Fruit fly (Drosophila melanogaster): ENCODE measurements around the gene Nelf-A.

Nelf-A gene

dm6 chr3R:21246492-21247061, 23.1 kb downstream of the Nelf-A start, which contains the start of gene ETHR (continued):
- TF ChIP-seq cwo (GFP tag; optimal IDR thresholded peaks at IDR 0.05), result peak; percentile 74
- peak; percentile 20 for TF ChIP-seq CG13296 (GFP tag; optimal IDR thresholded peaks at IDR 0.05)
- TF ChIP-seq CG11456 (GFP tag; IDR thresholded peaks at IDR 0.05), result peak; percentile 73; the same call in 2 of the 3 replicates
- TF ChIP-seq kah (GFP tag; optimal IDR thresholded peaks at IDR 0.05), result no peak
- no peak for TF ChIP-seq sqz (GFP tag; optimal IDR thresholded peaks at IDR 0.05)
- TF ChIP-seq Eip74EF (GFP tag; optimal IDR thresholded peaks at IDR 0.05), result peak in 1 of 2 experiments; percentile 15
- peak; percentile 47 for TF ChIP-seq CG10147 (GFP tag; optimal IDR thresholded peaks at IDR 0.05)
- peak; percentile 84; the same call in 2 of the 4 replicates for TF ChIP-seq chinmo (GFP tag; IDR thresholded peaks at IDR 0.05; ENCODE audit: partially characterized antibody)
- no peak for TF ChIP-seq CG12942 (GFP tag; optimal IDR thresholded peaks at IDR 0.05)
- TF ChIP-seq CG11560 (tag; IDR thresholded peaks at IDR 0.05), result no peak
- TF ChIP-seq CG2199 (GFP tag; IDR thresholded peaks at IDR 0.05), result no peak
- no peak for TF ChIP-seq luna (GFP tag; optimal IDR thresholded peaks at IDR 0.05)
- no peak for TF ChIP-seq disco-r (GFP tag; optimal IDR thresholded peaks at IDR 0.05)
- no peak for TF ChIP-seq da (GFP tag; optimal IDR thresholded peaks at IDR 0.05)
- TF ChIP-seq CG6683 (GFP tag; optimal IDR thresholded peaks at IDR 0.05), result peak; percentile 27
- no peak for TF ChIP-seq Poxn (GFP tag; IDR thresholded peaks at IDR 0.05)
- TF ChIP-seq CG14667 (GFP tag; IDR thresholded peaks at IDR 0.05), result no peak
- no peak for TF ChIP-seq gsb-n (tag; optimal IDR thresholded peaks at IDR 0.05)
- TF ChIP-seq CG2875 (GFP tag; optimal IDR thresholded peaks at IDR 0.05), result no peak
- TF ChIP-seq HmgZ (tag; optimal IDR thresholded peaks at IDR 0.05), result peak; percentile 65
- peak; percentile 41 for TF ChIP-seq CG7839 (tag; optimal IDR thresholded peaks at IDR 0.05)
- TF ChIP-seq gce (GFP tag; IDR thresholded peaks at IDR 0.05), result no peak
- TF ChIP-seq Dip2 (GFP tag; IDR thresholded peaks at IDR 0.05), result no peak
- peak; percentile 39 for TF ChIP-seq CG18619 (GFP tag; optimal IDR thresholded peaks at IDR 0.05)
- TF ChIP-seq jing (GFP tag; optimal IDR thresholded peaks at IDR 0.05), result no peak
- no peak for TF ChIP-seq emc (GFP tag; optimal IDR thresholded peaks at IDR 0.05)
- TF ChIP-seq dmrt99B (tag; optimal IDR thresholded peaks at IDR 0.05), result peak; percentile 17
- peak; percentile 22 for TF ChIP-seq CG1233 (GFP tag; optimal IDR thresholded peaks at IDR 0.05)
- peak; percentile 56 for TF ChIP-seq B-H2 (GFP tag; optimal IDR thresholded peaks at IDR 0.05)
- TF ChIP-seq Bteb2 (GFP tag; optimal IDR thresholded peaks at IDR 0.05), result no peak
- TF ChIP-seq crp (GFP tag; optimal IDR thresholded peaks at IDR 0.05), result no peak
- TF ChIP-seq Chrac-16 (GFP tag; optimal IDR thresholded peaks at IDR 0.05), result no peak
- TF ChIP-seq CG7786 (GFP tag; optimal IDR thresholded peaks at IDR 0.05), result no peak
- 0 out of 2 replicates have a peak, but pooled peaks have one; percentile 30 for TF ChIP-seq al (GFP tag; IDR thresholded peaks at IDR 0.05)
- no peak for TF ChIP-seq h (optimal IDR thresholded peaks at IDR 0.05)
- TF ChIP-seq CG4424 (GFP tag; optimal IDR thresholded peaks at IDR 0.05), result peak; percentile 51
- peak; percentile 51 for TF ChIP-seq Deaf1 (tag; optimal IDR thresholded peaks at IDR 0.05)
- TF ChIP-seq p53 (GFP tag; optimal IDR thresholded peaks at IDR 0.05), result no peak
- no peak for TF ChIP-seq Stat92E (GFP tag; optimal IDR thresholded peaks at IDR 0.05)
- no peak for TF ChIP-seq vfl (GFP tag; optimal IDR thresholded peaks at IDR 0.05)
- no peak for TF ChIP-seq CG11093 (GFP tag; IDR thresholded peaks at IDR 0.05)
- TF ChIP-seq Fer2 (tag; optimal IDR thresholded peaks at IDR 0.05), result no peak
- TF ChIP-seq H2.0 (GFP tag; IDR thresholded peaks at IDR 0.05), result 0 out of 2 replicates have a peak, but pooled peaks have one; percentile 16
- TF ChIP-seq NFAT (GFP tag; IDR thresholded peaks at IDR 0.05), result 0 out of 2 replicates have a peak, but pooled peaks have one; percentile 38
- no peak for TF ChIP-seq phol (tag; optimal IDR thresholded peaks at IDR 0.05)
- no peak for TF ChIP-seq CG8359 (GFP tag; optimal IDR thresholded peaks at IDR 0.05; ENCODE audit: borderline replicate concordance)
- TF ChIP-seq CG18599 (GFP tag; optimal IDR thresholded peaks at IDR 0.05), result peak; percentile 67
- no peak for TF ChIP-seq Trl (optimal IDR thresholded peaks at IDR 0.05)
- peak; percentile 10 for TF ChIP-seq Trl (GFP tag; optimal IDR thresholded peaks at IDR 0.05)
- no peak for TF ChIP-seq D19A (tag; optimal IDR thresholded peaks at IDR 0.05)
